Worm (Caenorhabditis elegans): ENCODE data around the gene lhfp-4.

DNA sequence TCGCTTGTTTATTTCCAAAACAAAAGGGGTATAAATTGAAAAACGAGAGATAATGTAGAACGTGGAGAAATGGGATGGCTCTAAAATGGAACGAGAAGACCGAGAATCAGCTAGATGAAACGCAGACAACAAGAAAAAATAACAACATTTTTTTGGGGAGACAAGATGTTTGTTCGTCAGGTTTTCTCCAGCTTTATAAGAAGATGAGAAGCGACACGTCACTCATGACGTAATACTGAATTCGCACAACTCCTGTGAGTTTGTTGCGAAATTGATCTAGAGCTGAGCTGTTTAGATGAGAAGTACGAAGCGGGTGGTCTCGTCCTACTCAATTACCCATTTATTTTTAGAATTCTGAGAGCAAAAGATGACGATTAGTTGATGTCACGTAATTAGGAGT lies 9.9 kb downstream of the lhfp-4 start:
- TF ChIP-seq mab-5 (tag; optimal IDR thresholded peaks at IDR 0.05) (no peak), mls-2 (tag; optimal IDR thresholded peaks at IDR 0.05) (no peak), M03D4.4 (tag; optimal IDR thresholded peaks at IDR 0.05) (no peak), nhr-237 (tag; optimal IDR thresholded peaks at IDR 0.05) (no peak), pha-4 (tag; optimal IDR thresholded peaks at IDR 0.05) (no peak), ztf-11 (tag; optimal IDR thresholded peaks at IDR 0.05) (no peak), mep-1 (tag; optimal IDR thresholded peaks at IDR 0.05) (no peak), lin-13 (tag; optimal IDR thresholded peaks at IDR 0.05) (no peak), nhr-76 (tag; optimal IDR thresholded peaks at IDR 0.05) (no peak), unc-62 (GFP tag; optimal IDR thresholded peaks at IDR 0.05) (no peak), unc-39 (tag; optimal IDR thresholded peaks at IDR 0.05) (no peak), sptf-1 (tag; optimal IDR thresholded peaks at IDR 0.05) (no peak), cnd-1 (tag; optimal IDR thresholded peaks at IDR 0.05) (no peak)
